Worm (Caenorhabditis elegans) whole organism, L4/young adult: Measurements from ENCODE around the gene nspc-15.

Experiments used
- W03F9.2 ChIP-seq: fragments of 150-350 bp; optimal IDR thresholded peaks from 2 replicates; lab custom pipeline; 2014; ENCODE audit warnings: missing biosample characterization, missing genetic modification characterization
- dao-5 ChIP-seq: sonication (generic microtip); optimal IDR thresholded peaks from 2 replicates; lab custom pipeline; 2016; ENCODE audit warnings: missing genotype, missing genetic modification characterization, moderate library complexity, missing compliant biosample characterization
- him-1 ChIP-seq: sonication (generic microtip); optimal IDR thresholded peaks from 2 replicates; lab custom pipeline; 2016; ENCODE audit warnings: missing genotype, missing genetic modification reagents, missing genetic modification characterization, missing compliant biosample characterization

The nspc-15 gene

DNA sequence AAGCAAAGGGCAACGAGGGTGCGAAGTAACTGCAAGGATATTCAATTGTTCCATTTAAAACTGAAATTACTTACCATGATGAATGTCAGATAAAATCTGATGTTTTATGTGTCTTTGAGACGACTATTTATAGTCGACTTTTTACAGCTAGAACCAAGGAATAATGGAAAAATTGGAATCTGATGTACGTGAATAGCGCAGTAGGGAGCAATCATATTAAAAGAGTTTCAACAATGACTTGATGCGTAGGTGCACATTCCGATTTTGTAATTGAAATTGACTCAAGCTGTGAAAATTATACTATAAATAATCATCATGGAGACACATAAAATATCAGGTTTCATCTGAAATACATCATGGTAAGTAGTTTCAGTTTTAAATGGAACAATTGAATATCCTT is 17.3 kb upstream of the nspc-15 start, which contains the start of the genes nspc-9 and nspc-10:
Gene nspc-9 (minus strand): TSS at position 101 of the 400 bp plus-strand sequence.
Gene nspc-10 (plus strand): TSS at position 331 of the 400 bp plus-strand sequence.
- TF ChIP-seq him-1 (tag; lab: Kevin White, UChicago) (no peak), dao-5 (tag; lab: Kevin White, UChicago) (no peak), W03F9.2 (tag; lab: Kevin White, UChicago) (no peak)

DNA sequence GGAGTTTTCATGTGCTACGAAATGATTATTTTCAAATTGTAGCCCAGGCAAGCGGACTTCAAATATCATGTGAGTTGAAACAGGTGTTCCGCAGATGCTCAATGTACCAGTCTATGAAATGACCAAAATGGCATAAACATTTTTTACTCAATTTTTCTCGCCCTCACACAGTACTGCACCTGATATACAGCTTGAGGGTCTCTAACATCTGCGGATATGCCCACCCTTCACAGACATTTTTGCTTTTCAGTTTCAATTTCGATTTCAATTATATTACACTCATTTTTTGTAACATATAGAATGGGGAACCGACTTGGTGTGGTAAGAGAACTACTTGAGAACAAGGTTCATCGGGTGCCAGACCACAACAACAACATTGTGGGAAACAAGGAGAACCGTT is 13.8 kb upstream of the nspc-15 start, which contains the start of gene F42F12.11:
Gene F42F12.11 (plus strand): TSS at position 301 of the 400 bp plus-strand sequence.
- TF ChIP-seq W03F9.2 (tag; lab: Kevin White, UChicago): no peak
- no peak for TF ChIP-seq him-1 (tag; lab: Kevin White, UChicago)
- TF ChIP-seq dao-5 (tag; lab: Kevin White, UChicago): no peak

DNA sequence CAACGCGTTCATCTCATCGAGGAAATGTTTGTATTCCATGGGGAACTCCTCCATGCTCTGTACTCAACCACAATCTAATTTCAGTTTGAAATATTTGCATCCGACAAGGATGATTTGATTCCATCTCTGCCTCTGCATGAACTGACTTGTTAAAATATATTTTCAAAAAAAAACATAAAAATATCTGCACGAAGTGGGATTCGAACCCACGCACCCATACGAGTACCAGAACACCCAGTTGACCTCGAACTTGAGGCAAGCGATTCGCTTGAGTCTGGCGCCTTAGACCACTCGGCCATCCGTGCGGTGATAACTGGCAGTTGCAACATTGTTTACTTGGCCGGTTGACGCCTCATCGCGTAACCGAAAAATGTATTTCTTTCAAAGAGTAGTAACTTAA is 12.7 kb upstream of the nspc-15 start:
- TF ChIP-seq dao-5 (tag; lab: Kevin White, UChicago) (peak; percentile 51), him-1 (tag; lab: Kevin White, UChicago) (no peak), W03F9.2 (tag; lab: Kevin White, UChicago) (peak; percentile 28)

DNA sequence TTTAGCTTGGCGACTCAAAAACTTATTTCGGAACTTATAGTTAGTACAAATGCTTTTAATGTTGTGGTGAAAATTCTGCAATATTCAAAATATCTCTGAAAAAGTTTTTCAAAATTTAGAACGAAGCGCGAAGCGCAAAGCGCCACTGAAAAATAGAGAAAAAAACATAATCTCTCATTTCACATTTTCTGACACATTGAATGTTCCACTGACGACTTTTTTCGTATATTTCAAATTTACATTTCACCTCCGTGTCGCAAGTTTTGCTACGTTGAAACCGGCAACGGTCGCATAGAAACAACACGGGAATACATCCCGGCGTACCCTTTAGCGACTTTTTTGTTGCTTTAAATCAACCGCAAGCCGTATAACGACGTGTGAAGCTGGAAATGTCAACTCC is 12.2 kb upstream of the nspc-15 start, which contains the start of gene F42F12.14:
Gene F42F12.14 (plus strand): TSS at position 301 of the 400 bp plus-strand sequence.
- no peak for TF ChIP-seq him-1 (tag; lab: Kevin White, UChicago)
- no peak for TF ChIP-seq W03F9.2 (tag; lab: Kevin White, UChicago)
- no peak for TF ChIP-seq dao-5 (tag; lab: Kevin White, UChicago)

DNA sequence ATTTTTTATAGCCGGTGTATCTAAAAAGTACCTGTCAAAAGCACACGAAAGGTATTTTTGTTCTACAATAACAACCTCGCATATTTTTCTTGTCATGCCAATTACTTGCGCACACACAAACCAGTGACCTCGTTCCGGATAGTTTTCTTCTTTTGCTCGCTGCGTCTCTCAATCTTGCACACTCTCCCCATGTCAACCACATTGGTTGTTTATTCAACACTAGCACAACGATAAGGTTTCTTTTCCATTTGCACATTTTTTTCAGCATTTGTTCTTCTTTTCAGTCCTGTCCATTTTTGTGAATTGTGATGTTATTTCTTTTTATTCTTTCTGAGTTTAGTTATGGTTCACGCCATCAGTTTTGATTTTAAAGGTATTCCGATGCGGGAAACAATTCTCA is 10.3 kb upstream of the nspc-15 start, which contains the start of gene F42F12.3:
Gene F42F12.3 (plus strand): TSS at position 372 of the 400 bp plus-strand sequence.
- TF ChIP-seq him-1 (tag; lab: Kevin White, UChicago): no peak
- no peak for TF ChIP-seq W03F9.2 (tag; lab: Kevin White, UChicago)
- TF ChIP-seq dao-5 (tag; lab: Kevin White, UChicago): no peak

DNA sequence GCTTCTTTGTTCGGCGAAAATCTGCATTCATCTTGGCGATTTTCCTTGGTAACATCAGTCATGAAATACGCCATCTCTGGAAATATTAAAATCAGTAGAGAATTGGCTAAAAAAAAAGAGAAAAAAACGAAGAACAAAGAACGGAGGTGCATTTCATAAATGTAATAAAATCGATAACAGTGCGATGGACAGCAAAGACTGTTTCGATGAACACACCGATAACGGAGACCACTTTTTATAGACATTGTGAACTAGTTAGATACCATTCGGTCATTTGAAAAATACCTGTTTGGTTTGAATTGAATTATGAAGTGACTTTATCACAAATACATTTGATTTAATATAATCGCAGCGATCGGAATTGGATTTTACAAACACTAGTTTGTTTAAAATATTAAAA is 7.7 kb upstream of the nspc-15 start, which contains the start of gene F42F12.4:
Gene F42F12.4 (minus strand): TSS at position 76 of the 400 bp plus-strand sequence.
- TF ChIP-seq him-1 (tag; lab: Kevin White, UChicago) (no peak), dao-5 (tag; lab: Kevin White, UChicago) (no peak), W03F9.2 (tag; lab: Kevin White, UChicago) (no peak)

DNA sequence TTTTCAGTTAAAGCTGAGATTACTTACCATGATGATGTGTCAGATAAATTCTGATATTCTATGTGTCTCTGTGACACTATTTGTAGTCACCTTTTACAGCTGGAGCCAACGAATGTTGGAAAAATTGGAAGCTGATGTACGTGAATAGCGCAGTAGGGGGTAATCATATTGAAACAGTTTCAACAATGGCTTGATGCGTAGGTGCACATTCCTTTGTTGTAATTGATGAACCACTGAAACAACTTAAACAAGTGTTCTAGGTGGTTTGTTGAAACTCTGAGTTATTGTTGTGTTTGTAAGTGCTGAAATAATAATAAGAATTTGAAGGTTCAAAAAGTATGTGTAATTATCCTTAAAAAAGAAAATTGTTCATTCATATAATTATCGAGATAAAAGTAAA is 4.0 kb upstream of the nspc-15 start, which contains the start of gene nspc-12:
Gene nspc-12 (minus strand): TSS at position 101 of the 400 bp plus-strand sequence.
- TF ChIP-seq dao-5 (tag; lab: Kevin White, UChicago): no peak
- no peak for TF ChIP-seq W03F9.2 (tag; lab: Kevin White, UChicago)

DNA sequence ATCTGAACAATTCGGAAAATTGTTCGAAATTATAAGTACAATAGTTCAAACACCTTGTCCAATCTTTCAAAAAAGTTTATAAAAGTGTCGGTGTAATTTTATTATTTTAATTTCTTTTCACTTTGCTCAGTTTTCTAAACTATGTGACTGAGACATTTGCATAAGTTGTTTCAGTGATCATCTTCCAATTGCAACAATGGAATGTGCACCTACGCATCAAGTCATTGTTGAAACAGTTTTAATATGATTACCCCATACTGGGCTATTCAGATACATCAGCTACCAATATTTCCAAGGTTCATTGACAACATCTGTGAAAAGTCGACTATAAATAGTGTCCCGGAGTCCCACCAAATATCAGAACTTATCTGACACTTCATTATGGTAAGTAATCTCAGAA is 3.4 kb upstream of the nspc-15 start, which contains the start of gene nspc-13:
Gene nspc-13 (plus strand): TSS at position 301 of the 400 bp plus-strand sequence.
- no peak for TF ChIP-seq dao-5 (tag; lab: Kevin White, UChicago)
- no peak for TF ChIP-seq him-1 (tag; lab: Kevin White, UChicago)
- no peak for TF ChIP-seq W03F9.2 (tag; lab: Kevin White, UChicago)

DNA sequence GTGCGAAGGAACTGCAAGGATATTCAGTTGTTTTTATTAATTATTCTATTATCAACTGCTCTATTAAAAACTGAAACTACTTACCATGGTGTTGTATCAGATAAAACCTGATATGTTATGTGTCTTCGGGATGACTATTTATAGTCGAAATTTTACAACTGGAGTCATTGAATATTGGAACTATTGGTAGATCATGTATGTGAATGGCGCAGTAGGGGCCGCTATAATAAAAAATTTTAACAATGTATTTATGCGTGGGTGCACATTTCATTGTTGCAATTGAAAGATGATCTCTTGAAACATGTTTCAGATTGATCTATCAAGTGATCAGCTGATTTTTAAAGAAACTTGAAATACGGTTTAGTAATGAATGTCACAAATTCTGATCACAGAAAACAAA is 1.6 kb upstream of the nspc-15 start, which contains the start of gene nspc-14:
Gene nspc-14 (minus strand): TSS at position 101 of the 400 bp plus-strand sequence.
- no peak for TF ChIP-seq dao-5 (tag; lab: Kevin White, UChicago)
- no peak for TF ChIP-seq W03F9.2 (tag; lab: Kevin White, UChicago)
- TF ChIP-seq him-1 (tag; lab: Kevin White, UChicago): no peak

DNA sequence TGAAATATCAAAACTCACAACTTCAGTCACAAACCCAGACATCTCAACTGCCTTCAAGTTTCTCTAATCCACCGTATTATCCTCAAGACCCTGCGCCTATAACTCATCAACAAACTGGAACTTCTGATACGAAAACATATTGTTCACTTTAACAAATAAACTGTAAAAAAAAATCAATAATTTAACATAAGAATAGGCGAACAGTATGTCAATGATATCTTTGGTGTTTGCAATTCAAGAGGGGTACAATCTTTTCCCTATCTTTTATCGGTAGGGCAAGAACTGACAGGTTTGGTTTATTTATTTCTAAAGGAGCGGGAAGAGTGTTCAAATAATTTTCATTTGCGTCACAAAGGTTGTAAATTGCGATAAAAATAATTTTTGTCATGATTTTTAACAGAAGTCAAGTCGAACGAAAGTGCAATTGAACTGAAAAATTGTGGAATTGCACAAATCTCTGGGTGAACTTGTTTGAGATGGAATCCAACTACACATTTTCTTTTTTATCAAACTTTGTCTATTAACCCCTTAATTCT is 2.5 kb downstream of the nspc-15 start:
- peak; percentile 76 for TF ChIP-seq dao-5 (tag; lab: Kevin White, UChicago)
- peak; percentile 99 for TF ChIP-seq W03F9.2 (tag; lab: Kevin White, UChicago)
- TF ChIP-seq him-1 (tag; lab: Kevin White, UChicago): peak; percentile 99

DNA sequence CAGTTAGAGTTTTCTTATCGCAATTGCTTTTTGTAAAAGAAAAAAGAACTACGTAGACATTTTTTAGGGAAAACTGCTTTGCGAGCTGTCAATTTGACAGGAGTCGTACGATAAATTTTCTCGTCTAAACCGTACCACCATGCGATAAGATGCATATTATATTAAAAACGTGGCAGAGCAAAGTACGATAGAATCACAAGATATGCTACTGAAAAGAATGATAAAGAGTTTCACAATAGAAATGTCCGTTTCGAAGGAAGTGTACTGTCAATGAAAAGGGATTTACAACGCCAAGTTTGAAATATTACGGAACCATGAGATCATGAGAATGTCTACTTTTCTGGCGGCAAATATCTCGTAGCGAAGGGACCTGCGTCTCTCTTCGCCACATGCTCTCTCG is 4.3 kb downstream of the nspc-15 start, which contains the start of gene F19H6.5:
Gene F19H6.5 (minus strand): TSS at position 101 of the 400 bp plus-strand sequence.
- no peak for TF ChIP-seq W03F9.2 (tag; lab: Kevin White, UChicago)
- no peak for TF ChIP-seq him-1 (tag; lab: Kevin White, UChicago)
- TF ChIP-seq dao-5 (tag; lab: Kevin White, UChicago): no peak

DNA sequence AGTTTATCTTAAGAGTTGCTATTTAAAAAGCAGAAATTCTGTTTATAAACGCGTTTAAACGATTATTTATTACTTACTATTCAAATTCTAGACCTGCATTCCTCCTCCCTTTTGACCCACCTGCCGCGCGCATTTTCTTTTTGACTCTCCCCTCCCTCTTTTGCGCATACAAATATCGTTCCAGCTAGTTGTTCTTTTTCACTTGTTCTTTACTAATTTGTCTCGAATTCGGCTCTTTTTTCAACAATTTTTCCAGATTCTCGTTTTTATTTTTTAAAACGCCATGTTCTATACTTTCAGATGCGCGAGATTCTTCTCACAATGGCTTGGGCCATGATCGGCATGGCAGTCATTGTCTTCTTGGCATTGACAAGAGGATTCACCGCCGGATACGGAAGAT is 4.8 kb downstream of the nspc-15 start, which contains the start of gene F19H6.4:
Gene F19H6.4 (plus strand): TSS at position 301 of the 400 bp plus-strand sequence.
- TF ChIP-seq W03F9.2 (tag; lab: Kevin White, UChicago) (no peak), him-1 (tag; lab: Kevin White, UChicago) (no peak), dao-5 (tag; lab: Kevin White, UChicago) (no peak)

DNA sequence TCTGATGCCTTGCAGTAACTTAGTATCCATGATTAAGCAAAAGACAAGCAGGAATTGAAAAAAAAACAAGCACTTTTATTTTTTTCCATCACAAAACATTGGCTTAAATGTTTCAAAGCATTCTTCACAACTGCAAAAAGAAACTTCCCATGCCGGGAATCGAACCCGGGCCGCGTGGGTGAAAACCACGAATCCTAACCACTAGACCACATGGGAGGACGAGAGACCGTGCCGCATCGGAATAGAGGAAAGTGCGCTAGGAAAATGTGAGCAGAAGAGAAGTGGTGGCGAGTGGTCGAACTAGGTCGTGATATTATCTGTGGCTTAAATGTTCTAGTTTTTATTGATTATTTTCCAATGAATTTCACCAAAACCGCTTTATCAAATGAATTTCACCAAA is 7.0 kb downstream of the nspc-15 start:
- TF ChIP-seq him-1 (tag; lab: Kevin White, UChicago) (no peak), dao-5 (tag; lab: Kevin White, UChicago) (no peak), W03F9.2 (tag; lab: Kevin White, UChicago) (no peak)
